Fruit fly (Drosophila melanogaster) ovary, adult (tissue): ENCODE data around the gene CG10959.
A peak's percentile ranks its signal among the peaks of the same experiment; 100 is the strongest.

ENCODE experiments used
- CG17801 ChIP-seq: fragments of 200-800 bp; optimal IDR thresholded peaks from 2 replicates; lab custom pipeline; 2019; ENCODE audit warnings: missing biosample characterization, mild to moderate bottlenecking, missing genetic modification characterization, moderate library complexity; ENCODE audit not compliant: partially characterized antibody

The CG10959 gene

DNA sequence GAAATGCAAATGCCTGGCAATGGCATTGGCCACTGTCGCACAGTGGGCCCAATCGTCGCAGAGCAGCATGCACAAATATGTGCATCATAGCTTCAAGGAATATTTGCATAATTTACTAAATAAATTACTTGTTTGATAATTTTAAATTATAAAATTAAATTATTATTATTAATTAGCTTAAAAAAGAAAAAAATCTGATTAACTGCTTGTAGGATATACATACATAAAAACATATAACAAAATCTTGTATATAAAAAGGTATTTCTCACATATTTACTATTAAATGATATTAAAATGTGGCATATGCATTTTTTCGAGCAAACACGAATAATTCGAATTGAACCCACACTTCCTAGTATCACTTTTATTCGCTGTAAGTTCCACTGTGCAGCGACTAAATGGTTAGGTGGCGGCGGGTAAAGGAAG lies 23.3 kb upstream of the CG10959 start:
- no peak for TF ChIP-seq CG17801 (GFP tag; lab: Kevin White, UChicago)

DNA sequence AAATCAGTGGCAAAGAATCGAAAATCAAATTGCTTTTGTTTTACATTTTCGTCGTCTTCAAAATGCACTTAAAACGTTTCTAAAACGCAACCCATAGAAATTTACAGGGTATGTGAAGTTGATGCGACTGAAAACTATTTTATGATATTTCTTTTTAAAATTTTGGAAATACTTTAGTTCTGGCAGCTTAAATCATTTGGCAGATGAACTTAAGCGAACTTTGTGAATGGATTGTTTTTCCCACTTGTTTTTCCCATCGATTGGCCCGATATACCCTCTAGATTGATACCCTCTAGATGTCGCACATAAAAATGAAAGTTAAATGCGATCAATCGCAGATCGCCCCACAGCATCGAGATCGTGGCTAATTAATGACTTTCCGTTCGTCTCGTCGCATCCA lies 22.4 kb upstream of the CG10959 start:
- no peak for TF ChIP-seq CG17801 (GFP tag; lab: Kevin White, UChicago)

DNA sequence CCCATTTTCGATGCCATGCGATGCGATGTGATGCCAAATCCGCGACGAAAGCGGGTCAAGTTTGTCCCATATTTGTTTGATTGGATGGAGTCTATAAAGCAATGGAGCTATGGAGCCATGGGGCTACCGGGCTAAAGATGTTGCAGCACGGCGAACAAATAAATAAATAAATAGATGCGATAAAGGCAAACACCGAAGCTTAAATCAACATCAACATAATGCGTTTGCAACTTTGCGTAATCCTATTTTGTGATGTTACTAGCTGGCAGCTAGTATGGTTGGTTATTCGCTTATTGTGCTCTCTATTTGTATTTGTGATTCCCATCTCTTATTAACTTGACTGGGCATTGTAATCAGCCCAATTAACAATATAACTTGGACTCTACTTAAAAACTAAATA lies 20.4 kb upstream of the CG10959 start:
- no peak for TF ChIP-seq CG17801 (GFP tag; lab: Kevin White, UChicago)

DNA sequence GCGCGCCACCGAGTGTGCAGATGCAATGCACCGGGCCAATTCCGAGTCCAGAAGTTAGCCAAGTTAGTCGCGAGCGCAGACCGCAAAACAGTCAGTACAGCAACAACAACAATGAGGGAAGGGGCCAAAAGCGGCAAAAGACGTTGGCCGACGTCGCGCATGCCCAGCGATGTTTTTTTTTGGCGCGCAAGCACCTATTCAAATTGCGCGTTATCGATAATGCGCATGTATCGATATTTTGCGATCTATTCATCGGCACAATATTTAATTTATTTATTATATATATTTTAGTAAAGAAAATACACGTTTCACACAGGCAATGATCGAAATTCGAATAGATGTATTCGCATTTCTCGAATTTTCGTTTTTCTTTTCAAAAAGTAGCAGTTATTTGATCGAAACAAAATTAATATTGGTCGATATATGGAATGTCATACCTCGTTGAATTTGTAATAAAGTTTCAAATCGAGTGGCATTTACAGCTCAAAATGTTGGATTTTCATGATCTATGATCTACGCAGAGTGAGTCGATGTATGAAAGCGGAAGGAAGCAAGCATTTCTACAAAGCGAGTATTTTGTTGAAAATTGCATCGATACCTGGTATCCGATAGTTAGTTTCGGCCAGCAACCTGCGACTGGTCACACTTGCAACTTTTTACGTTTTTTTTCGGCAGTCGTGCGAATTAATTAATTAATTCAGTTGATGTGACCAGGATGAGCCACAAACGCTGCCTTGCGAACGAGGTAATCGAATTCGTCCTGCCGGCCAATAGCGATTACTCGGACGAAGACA lies 19.2 kb upstream of the CG10959 start, which contains the start of gene CG2116:
TSS of gene CG2116 (plus strand) at position 609 of the 794 bp plus-strand sequence.
- TF ChIP-seq CG17801 (GFP tag; lab: Kevin White, UChicago): peak; percentile 40

- TF ChIP-seq CG17801 (GFP tag; lab: Kevin White, UChicago): peak; percentile 69
These were observed 16.8 kb upstream of the CG10959 start, which contains the start of gene CG10958 for dm6 chrX:8131693-8132313. TSS of gene CG10958 (plus strand) at chrX:8132285.

DNA sequence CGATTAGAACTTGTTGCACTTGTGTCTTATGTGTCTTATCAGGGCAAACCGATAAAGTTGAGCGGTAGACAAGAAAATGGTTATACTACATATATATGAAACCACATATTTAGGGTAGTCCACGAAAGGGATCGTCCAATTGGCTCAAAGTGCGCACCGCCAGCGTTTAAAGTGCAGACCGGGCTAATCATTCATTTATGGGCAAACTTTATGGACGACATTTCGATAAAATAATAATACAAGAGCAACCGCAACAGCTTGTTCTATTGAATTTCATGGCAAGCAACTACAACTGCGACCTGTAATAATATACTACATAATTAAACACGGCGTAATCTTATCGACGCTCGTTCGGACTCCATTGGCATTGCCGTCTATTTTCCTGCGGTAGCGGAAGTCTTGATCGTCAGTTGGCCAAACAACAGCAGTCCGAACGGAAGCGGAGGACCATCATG lies 13.1 kb upstream of the CG10959 start, which contains the start of the genes cyr and CG2120:
TSS of gene cyr (minus strand) at position 294 of the 455 bp plus-strand sequence.
TSS of gene CG2120 (plus strand) at position 405 of the 455 bp plus-strand sequence.
- no peak for TF ChIP-seq CG17801 (GFP tag; lab: Kevin White, UChicago)

dm6 chrX:8137285-8137684 lies 11.3 kb upstream of the CG10959 start:
- no peak for TF ChIP-seq CG17801 (GFP tag; lab: Kevin White, UChicago)

DNA sequence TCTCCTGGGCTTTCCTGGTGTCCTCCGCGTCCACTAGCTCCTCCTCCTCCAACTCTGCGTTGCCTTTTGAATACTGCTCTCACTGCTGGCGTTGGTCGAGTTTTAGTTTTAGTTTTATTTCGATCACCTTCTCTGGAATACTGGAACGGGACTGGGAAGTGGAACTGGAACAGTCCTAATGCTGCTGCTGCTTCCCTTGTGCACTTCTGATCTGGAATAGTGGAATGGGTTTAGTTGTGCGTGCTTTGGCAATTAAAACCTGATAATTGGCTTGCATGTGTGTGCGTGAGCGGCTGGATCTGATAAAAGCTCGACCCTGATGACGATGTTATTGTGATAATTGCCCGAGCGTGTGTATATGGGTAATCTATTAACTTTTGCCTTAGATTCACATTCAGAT lies 7.9 kb upstream of the CG10959 start:
- TF ChIP-seq CG17801 (GFP tag; lab: Kevin White, UChicago): no peak

DNA sequence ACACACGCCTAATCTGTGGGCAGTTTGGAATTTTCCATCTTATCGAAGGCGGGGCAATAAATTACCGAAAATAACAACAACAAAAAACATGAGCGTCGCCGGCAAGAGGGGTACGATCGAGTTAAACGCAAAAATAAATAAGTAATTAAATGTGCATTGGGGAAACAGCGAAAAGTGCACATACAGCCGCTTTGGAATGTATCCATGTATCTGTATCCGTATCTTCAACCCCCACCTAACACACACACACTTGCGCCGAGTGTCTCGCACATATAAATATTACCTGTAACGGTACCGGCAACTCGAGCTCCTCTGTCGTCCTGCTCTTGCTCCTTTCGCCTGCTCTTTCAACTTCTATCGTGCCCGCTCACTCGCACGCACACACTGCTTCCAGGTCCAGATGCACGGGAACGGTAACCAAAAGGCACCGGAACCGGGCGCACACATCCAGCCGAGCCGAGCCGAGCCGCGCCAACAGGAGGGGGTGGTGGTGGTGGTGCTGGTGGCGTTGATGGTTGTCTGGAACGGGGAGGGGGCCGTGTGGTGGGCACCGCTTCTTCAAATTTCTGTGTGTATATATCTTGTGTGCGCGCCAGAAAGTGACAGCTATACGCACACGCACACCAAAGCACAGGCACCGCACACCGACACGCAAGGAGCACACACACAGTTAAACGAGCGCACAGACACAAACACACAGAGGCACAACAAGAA lies 7.1 kb upstream of the CG10959 start:
- TF ChIP-seq CG17801 (GFP tag; lab: Kevin White, UChicago): no peak

- TF ChIP-seq CG17801 (GFP tag; lab: Kevin White, UChicago): no peak
These were observed 6.5 kb upstream of the CG10959 start, which contains the start of gene Smox for dm6 chrX:8142067-8142462. TSS of gene Smox (minus strand) at chrX:8142279.

dm6 chrX:8143537-8143936 lies 5.0 kb upstream of the CG10959 start, which contains the start of gene CG17982:
TSS of gene CG17982 (minus strand) at chrX:8143835.
- TF ChIP-seq CG17801 (GFP tag; lab: Kevin White, UChicago): peak; percentile 97

DNA sequence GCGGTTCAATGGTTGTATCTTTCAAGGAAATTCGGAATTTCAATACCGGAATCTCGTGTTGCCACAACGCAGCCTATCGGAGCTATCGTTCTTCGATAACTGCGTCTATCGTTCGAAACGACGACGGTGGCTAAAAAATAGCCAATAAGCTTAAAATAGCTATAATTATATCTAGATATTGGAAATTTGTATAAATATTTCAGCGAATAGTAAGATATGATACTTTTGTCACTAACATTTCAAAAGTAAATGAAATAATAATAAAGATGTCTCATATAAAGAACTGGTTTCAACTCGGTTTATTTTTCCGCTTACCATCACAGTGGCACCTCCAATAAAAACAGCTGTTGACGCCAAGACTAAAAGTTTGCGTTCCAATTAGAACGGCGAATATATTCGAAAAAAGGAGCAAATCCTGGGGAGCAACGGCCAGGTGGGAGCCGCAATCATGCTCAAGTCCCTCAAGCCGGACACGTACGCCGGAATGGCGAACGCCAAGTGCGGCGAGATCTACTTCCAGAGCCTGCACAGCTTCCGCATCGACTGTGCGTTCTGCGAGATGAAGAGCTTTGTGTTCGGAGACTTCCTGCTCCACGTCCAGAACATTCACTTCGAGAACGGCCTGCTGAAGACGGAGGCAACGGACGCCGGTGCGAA lies 3.0 kb upstream of the CG10959 start, which contains the start of the genes alpha-PheRS and CG2129:
TSS of gene alpha-PheRS (minus strand) at position 102 of the 657 bp plus-strand sequence.
TSS of gene CG2129 (plus strand) at position 339 of the 657 bp plus-strand sequence.
- peak; percentile 75 for TF ChIP-seq CG17801 (GFP tag; lab: Kevin White, UChicago)

DNA sequence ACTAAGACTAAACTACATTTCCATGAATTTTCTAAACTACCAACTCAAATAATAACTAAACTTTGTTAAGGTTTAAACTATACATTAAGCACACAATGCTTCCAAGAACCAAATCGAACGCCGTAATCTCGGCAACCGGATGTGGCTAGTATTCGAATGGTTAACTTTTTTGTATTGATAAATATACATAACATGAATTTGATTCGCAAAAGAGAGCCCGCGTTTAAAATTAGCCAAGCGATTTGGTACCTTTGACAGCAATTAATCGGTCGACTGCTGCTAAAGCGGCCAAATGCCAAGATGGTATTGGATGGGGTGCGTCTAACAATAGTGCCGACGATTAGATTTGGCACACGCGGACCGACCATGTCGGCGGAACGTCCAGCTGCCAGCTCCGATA lies 934 bp upstream of the CG10959 start, which contains the start of gene CG15336:
TSS of gene CG15336 (plus strand) at position 301 of the 400 bp plus-strand sequence.
- no peak for TF ChIP-seq CG17801 (GFP tag; lab: Kevin White, UChicago)

DNA sequence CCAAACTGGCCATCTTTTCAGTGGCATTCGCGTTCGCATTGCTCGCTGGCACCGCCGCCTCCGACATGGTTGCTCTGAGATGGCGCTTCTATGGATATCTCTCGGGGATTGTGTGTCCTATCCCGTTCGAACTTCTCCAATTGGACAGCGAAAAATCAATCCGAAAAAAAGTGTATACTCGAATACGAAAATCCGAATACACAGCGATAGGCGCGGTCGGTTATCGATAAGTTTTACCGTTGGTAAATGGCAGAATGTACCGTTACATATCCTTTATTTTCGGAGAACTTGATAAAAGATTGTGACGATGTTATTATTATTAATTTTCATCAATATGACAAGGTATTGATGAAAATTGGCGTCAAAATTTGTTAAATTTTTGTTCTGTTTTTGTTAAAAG lies 3.5 kb downstream of the CG10959 start, which contains the start of gene Gbeta5:
TSS of gene Gbeta5 (minus strand) at position 199 of the 400 bp plus-strand sequence.
- TF ChIP-seq CG17801 (GFP tag; lab: Kevin White, UChicago): no peak
